Worm (Caenorhabditis elegans) whole organism, mixed stage, embryonic: ENCODE results near the gene dhs-14.

Experiments used
- nhr-12 ChIP-seq: fragments of 150-350 bp; optimal IDR thresholded peaks from 2 replicates; lab custom pipeline; 2014; ENCODE audit warnings: missing biosample characterization, missing genetic modification characterization
- nhr-28 ChIP-seq: fragments of 150-350 bp; optimal IDR thresholded peaks from 2 replicates; lab custom pipeline; 2014; ENCODE audit warnings: missing biosample characterization, missing genetic modification characterization
- pha-4 ChIP-seq: fragments of 150-350 bp; optimal IDR thresholded peaks from 2 replicates; lab custom pipeline; 2018; ENCODE audit warnings: missing biosample characterization, missing genetic modification reagents, missing genetic modification characterization
- ztf-11 ChIP-seq: fragments of 150-350 bp; optimal IDR thresholded peaks from 2 replicates; lab custom pipeline; 2014; ENCODE audit warnings: missing biosample characterization, missing genetic modification characterization

DNA sequence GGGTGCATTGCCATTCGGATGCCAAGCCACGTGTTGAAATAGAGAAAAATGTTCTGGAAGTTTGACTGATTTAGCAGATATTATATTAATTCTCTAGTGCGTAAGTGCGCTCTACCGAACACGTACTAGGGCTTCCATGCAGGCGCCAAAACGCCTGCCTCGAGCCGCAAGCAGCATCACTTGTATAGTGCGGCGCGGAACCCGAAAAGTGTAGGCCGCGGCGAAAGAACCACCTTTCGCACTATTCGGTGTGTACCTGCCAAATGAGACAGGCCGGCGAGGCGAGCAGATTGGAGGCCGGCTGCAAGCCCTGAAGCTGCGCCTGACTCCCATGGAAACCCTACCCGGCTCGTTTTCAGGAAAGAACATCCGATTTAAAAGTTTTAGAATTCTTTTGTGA lies 25.4 kb downstream of the dhs-14 start:
- TF ChIP-seq ztf-11 (tag; lab: Kevin White, UChicago), result no peak
- TF ChIP-seq pha-4 (tag; lab: Kevin White, UChicago), result no peak
- TF ChIP-seq nhr-28 (tag; lab: Kevin White, UChicago), result no peak
- TF ChIP-seq nhr-12, result no peak
